Worm (Caenorhabditis elegans) whole organism, early embryonic: ENCODE results near the gene srj-10.

Experiments
- B0310.2 ChIP-seq: sonication (generic microtip); optimal IDR thresholded peaks from 2 replicates; lab custom pipeline; 2016; ENCODE audit warnings: mild to moderate bottlenecking, missing genetic modification characterization, missing compliant biosample characterization
- F13C5.2 ChIP-seq: sonication (generic microtip); optimal IDR thresholded peaks from 2 replicates; lab custom pipeline; 2017; ENCODE audit warnings: mild to moderate bottlenecking, missing genetic modification characterization, inconsistent platforms, missing compliant biosample characterization
- aly-1 ChIP-seq: sonication (generic microtip); optimal IDR thresholded peaks from 2 replicates; lab custom pipeline; 2016; ENCODE audit warnings: missing genetic modification characterization, missing compliant biosample characterization
- ama-1 ChIP-seq: fragments of 150-350 bp; optimal IDR thresholded peaks from 2 replicates; lab custom pipeline; 2014
- ceh-13 ChIP-seq: fragments of 200-800 bp; sonication (Bioruptor generic); optimal IDR thresholded peaks from 2 replicates; lab custom pipeline; 2018; ENCODE audit warnings: mild to moderate bottlenecking, missing genetic modification characterization, missing compliant biosample characterization
- ceh-36 ChIP-seq: sonication (generic microtip); optimal IDR thresholded peaks from 2 replicates; lab custom pipeline; 2016; ENCODE audit warnings: missing genetic modification characterization, inconsistent platforms, missing compliant biosample characterization
- ets-7 ChIP-seq: sonication (generic microtip); optimal IDR thresholded peaks from 2 replicates; lab custom pipeline; 2016; ENCODE audit warnings: missing genotype, missing genetic modification characterization, missing compliant biosample characterization
- flt-1 ChIP-seq: fragments of 200-800 bp; sonication (Bioruptor generic); IDR thresholded peaks from 2 replicates; pipeline ENCODE4 v1.3.6; 2022; ENCODE audit warnings: missing genetic modification characterization, missing compliant biosample characterization
- hmbx-1 ChIP-seq: sonication (generic microtip); optimal IDR thresholded peaks from 2 replicates; lab custom pipeline; 2016; ENCODE audit warnings: mild to moderate bottlenecking, missing genetic modification characterization, missing compliant biosample characterization
- hmg-4 ChIP-seq: fragments of 200-800 bp; sonication (Bioruptor generic); optimal IDR thresholded peaks from 2 replicates; lab custom pipeline; 2018; ENCODE audit warnings: mild to moderate bottlenecking, missing genetic modification characterization, missing compliant biosample characterization
- hnd-1 ChIP-seq: sonication (generic microtip); optimal IDR thresholded peaks from 2 replicates; lab custom pipeline; 2016; ENCODE audit warnings: missing genetic modification characterization, missing compliant biosample characterization
- pes-1 ChIP-seq: fragments of 200-800 bp; sonication (Bioruptor generic); IDR thresholded peaks from 2 replicates; pipeline ENCODE4 v1.3.6; 2022; ENCODE audit warnings: missing genetic modification reagents, missing genetic modification characterization, missing compliant biosample characterization
- scrt-1 ChIP-seq: fragments of 200-800 bp; sonication (Bioruptor generic); IDR thresholded peaks from 2 replicates; pipeline ENCODE4 v1.3.6; 2022; ENCODE audit warnings: missing genetic modification characterization, missing compliant biosample characterization
- sea-1 ChIP-seq: fragments of 200-800 bp; sonication (Bioruptor generic); conservative IDR thresholded peaks from 2 replicates; pipeline ENCODE4 v1.3.6; 2022; ENCODE audit warnings: missing genetic modification characterization, missing compliant biosample characterization
- tbx-11 ChIP-seq: fragments of 200-800 bp; sonication (Bioruptor generic); IDR thresholded peaks from 2 replicates; pipeline ENCODE4 v1.3.6; 2022; ENCODE audit warnings: missing genetic modification characterization, missing compliant biosample characterization
- tbx-37 ChIP-seq: fragments of 200-800 bp; sonication (Bioruptor generic); conservative IDR thresholded peaks from 2 replicates; pipeline ENCODE4 v1.3.6; 2022; ENCODE audit warnings: missing genetic modification reagents, missing genetic modification characterization, missing compliant biosample characterization
- tra-4 ChIP-seq: sonication (generic microtip); optimal IDR thresholded peaks from 2 replicates; lab custom pipeline; 2017; ENCODE audit warnings: missing genetic modification characterization, missing compliant biosample characterization

Gene srj-10

ce11 chrV:16073856-16074255, at the start of gene srj-10:
srj-10 (minus strand) TSS chrV:16073956.
- no peak for TF ChIP-seq ceh-13 (GFP tag; lab: Kevin White, UChicago)
- no peak for TF ChIP-seq tra-4 (tag; lab: Kevin White, UChicago)
- no peak for TF ChIP-seq sea-1
- TF ChIP-seq hmbx-1 (tag; lab: Kevin White, UChicago) = no peak
- TF ChIP-seq tbx-37 (GFP tag; lab: Robert Waterston, UW) = no peak
- TF ChIP-seq ets-7 (tag; lab: Kevin White, UChicago) = no peak
- TF ChIP-seq ceh-36 (tag; lab: Kevin White, UChicago) = no peak
- no peak for TF ChIP-seq scrt-1
- no peak for TF ChIP-seq hmg-4 (GFP tag; lab: Kevin White, UChicago)

ce11 chrV:16121451-16121850, 47.7 kb upstream of the srj-10 start:
- no peak for TF ChIP-seq hmbx-1 (tag; lab: Kevin White, UChicago)
- no peak for TF ChIP-seq ceh-13 (GFP tag; lab: Kevin White, UChicago)
- no peak for TF ChIP-seq sea-1
- TF ChIP-seq ceh-36 (tag; lab: Kevin White, UChicago) = no peak
- no peak for TF ChIP-seq flt-1
- no peak for TF ChIP-seq tra-4 (tag; lab: Kevin White, UChicago)
- no peak for TF ChIP-seq tbx-11 (GFP tag; lab: Robert Waterston, UW)
- no peak for TF ChIP-seq tbx-37 (GFP tag; lab: Robert Waterston, UW)
- TF ChIP-seq ets-7 (tag; lab: Kevin White, UChicago) = no peak
- TF ChIP-seq ama-1 (lab: Kevin White, UChicago) = no peak
- no peak for TF ChIP-seq scrt-1
- no peak for TF ChIP-seq hnd-1 (tag; lab: Kevin White, UChicago)
- TF ChIP-seq F13C5.2 = no peak

ce11 chrV:16120922-16121321, 47.2 kb upstream of the srj-10 start, which contains the start of gene skr-3:
skr-3 (plus strand) TSS chrV:16121084.
- TF ChIP-seq tbx-11 (GFP tag; lab: Robert Waterston, UW) = no peak
- no peak for TF ChIP-seq hmg-4 (GFP tag; lab: Kevin White, UChicago)
- TF ChIP-seq tbx-37 (GFP tag; lab: Robert Waterston, UW) = no peak

- TF ChIP-seq aly-1 (no peak), hmbx-1 (tag; lab: Kevin White, UChicago) (no peak), ama-1 (lab: Kevin White, UChicago) (no peak), tbx-37 (GFP tag; lab: Robert Waterston, UW) (no peak), ceh-13 (GFP tag; lab: Kevin White, UChicago) (no peak), hnd-1 (tag; lab: Kevin White, UChicago) (no peak), pes-1 (GFP tag; lab: Robert Waterston, UW) (no peak), ets-7 (tag; lab: Kevin White, UChicago) (no peak), tra-4 (tag; lab: Kevin White, UChicago) (no peak), ceh-36 (tag; lab: Kevin White, UChicago) (no peak)
Measured at ce11 chrV:16120499-16120898, 46.7 kb upstream of the srj-10 start.

- no peak for TF ChIP-seq F13C5.2
- no peak for TF ChIP-seq hmbx-1 (tag; lab: Kevin White, UChicago)
- TF ChIP-seq sea-1 = no peak
- TF ChIP-seq tbx-11 (GFP tag; lab: Robert Waterston, UW) = no peak
- TF ChIP-seq hmg-4 (GFP tag; lab: Kevin White, UChicago) = no peak
- TF ChIP-seq tra-4 (tag; lab: Kevin White, UChicago) = no peak
Measured at ce11 chrV:16118601-16119000, 44.8 kb upstream of the srj-10 start, which contains the start of gene str-103. str-103 (minus strand) TSS chrV:16118701.

- TF ChIP-seq flt-1 (no peak), tbx-11 (GFP tag; lab: Robert Waterston, UW) (no peak), scrt-1 (no peak), hmg-4 (GFP tag; lab: Kevin White, UChicago) (no peak), hmbx-1 (tag; lab: Kevin White, UChicago) (no peak), F13C5.2 (no peak), hnd-1 (tag; lab: Kevin White, UChicago) (no peak), tra-4 (tag; lab: Kevin White, UChicago) (no peak), ama-1 (lab: Kevin White, UChicago) (no peak), ceh-13 (GFP tag; lab: Kevin White, UChicago) (no peak), pes-1 (GFP tag; lab: Robert Waterston, UW) (no peak), B0310.2 (tag; lab: Kevin White, UChicago) (no peak)
Measured at ce11 chrV:16115381-16115780, 41.6 kb upstream of the srj-10 start, which contains the start of gene str-25. str-25 (plus strand) TSS chrV:16115681.

ce11 chrV:16114237-16114636, 40.5 kb upstream of the srj-10 start, which contains the start of gene srxa-16:
srxa-16 (minus strand) TSS chrV:16114337.
- TF ChIP-seq ceh-13 (GFP tag; lab: Kevin White, UChicago) (no peak), hmbx-1 (tag; lab: Kevin White, UChicago) (no peak), aly-1 (no peak), tbx-11 (GFP tag; lab: Robert Waterston, UW) (no peak), sea-1 (no peak), ets-7 (tag; lab: Kevin White, UChicago) (no peak), ceh-36 (tag; lab: Kevin White, UChicago) (no peak), tra-4 (tag; lab: Kevin White, UChicago) (no peak), tbx-37 (GFP tag; lab: Robert Waterston, UW) (no peak), hmg-4 (GFP tag; lab: Kevin White, UChicago) (no peak), B0310.2 (tag; lab: Kevin White, UChicago) (no peak), F13C5.2 (no peak), ama-1 (lab: Kevin White, UChicago) (no peak), scrt-1 (no peak), hnd-1 (tag; lab: Kevin White, UChicago) (no peak)

- no peak for TF ChIP-seq flt-1
- no peak for TF ChIP-seq ceh-36 (tag; lab: Kevin White, UChicago)
- no peak for TF ChIP-seq hmg-4 (GFP tag; lab: Kevin White, UChicago)
- TF ChIP-seq ama-1 (lab: Kevin White, UChicago) = no peak
Measured at ce11 chrV:16103594-16103993, 29.8 kb upstream of the srj-10 start, which contains the start of gene argk-1. argk-1 (plus strand) TSS chrV:16103894.
